Fruit fly (Drosophila melanogaster) Kc167 (cell line): ENCODE measurements around the gene hfp.

ENCODE experiments used
- Myc ChIP-seq: fragments of >200 bp; optimal IDR thresholded peaks from 2 replicates; lab custom pipeline; 2017; ENCODE audit warnings: missing external identifiers
- Sin3A ChIP-seq: fragments of >200 bp; optimal IDR thresholded peaks from 2 replicates; lab custom pipeline; 2018; ENCODE audit warnings: missing external identifiers
- h ChIP-seq: fragments of >200 bp; optimal IDR thresholded peaks from 3 replicates; lab custom pipeline; 2018; ENCODE audit warnings: missing external identifiers
- insv ChIP-seq: fragments of >200 bp; optimal IDR thresholded peaks from 3 replicates; lab custom pipeline; 2018; ENCODE audit warnings: missing external identifiers
- psq ChIP-seq: fragments of >200 bp; optimal IDR thresholded peaks from 2 replicates; lab custom pipeline; 2017; ENCODE audit warnings: missing external identifiers
- ttk ChIP-seq: sonication (Bioruptor generic); optimal IDR thresholded peaks from 2 replicates; lab custom pipeline; 2017; ENCODE audit warnings: missing external identifiers

- TF ChIP-seq ttk, result no peak
- no peak for TF ChIP-seq h (lab: Kevin White, UChicago)
- TF ChIP-seq psq, result no peak
- TF ChIP-seq insv (lab: Kevin White, UChicago), result no peak
- TF ChIP-seq Sin3A (lab: Kevin White, UChicago), result no peak
- TF ChIP-seq Myc (lab: Kevin White, UChicago), result no peak
These were observed 30.4 kb downstream of the hfp start, which contains the start of gene Naa30B for dm6 chr3L:1471960-1472359.
